Fruit fly (Drosophila melanogaster) whole organism, larva: ENCODE data around the gene PolH.

Source experiments
- noc ChIP-seq: fragments of 200-800 bp; sonication (Bioruptor generic); optimal IDR thresholded peaks from 3 replicates; lab custom pipeline; 2019; ENCODE audit warnings: missing biosample characterization, mild to moderate bottlenecking, missing genetic modification characterization, moderate library complexity

The PolH gene

DNA sequence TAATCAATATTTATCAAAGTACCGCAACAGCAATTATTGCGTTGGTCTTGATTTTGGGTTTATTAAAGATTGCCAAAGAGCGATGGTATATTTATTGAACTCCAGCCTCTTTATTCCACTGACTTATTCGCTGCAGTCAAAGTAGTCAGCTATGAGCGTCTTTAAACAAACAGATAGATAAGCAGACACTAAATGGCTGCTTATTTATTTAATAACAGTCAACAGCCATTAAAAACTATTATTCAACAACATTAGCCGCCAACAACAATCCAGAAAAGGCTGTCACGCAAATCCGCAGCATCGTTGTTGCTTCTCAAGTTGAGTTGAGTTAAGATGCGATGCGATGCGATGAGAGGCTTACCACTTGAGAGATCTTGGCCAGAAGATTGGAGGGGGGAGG lies 32.8 kb downstream of the PolH start:
- TF ChIP-seq noc: no peak

DNA sequence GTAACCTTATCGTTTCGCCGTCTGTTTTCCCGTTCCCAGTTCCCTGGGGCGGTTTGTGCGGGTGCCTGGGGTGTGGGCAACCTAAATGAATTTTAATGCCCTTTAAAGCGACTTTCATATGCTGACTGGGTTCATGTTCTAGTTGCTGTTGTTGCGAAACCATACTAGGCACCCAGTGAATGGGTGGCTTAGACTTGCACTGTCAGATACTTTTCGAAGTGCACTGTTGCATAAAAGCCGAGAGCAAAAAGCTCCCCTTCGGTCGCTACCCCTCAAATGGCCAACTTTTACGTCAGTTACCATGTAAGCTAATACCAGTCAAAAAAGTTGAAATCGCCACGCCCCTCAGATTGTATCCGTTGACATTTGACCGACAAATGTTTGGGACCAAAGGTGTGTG lies 42.1 kb downstream of the PolH start:
- no peak for TF ChIP-seq noc

DNA sequence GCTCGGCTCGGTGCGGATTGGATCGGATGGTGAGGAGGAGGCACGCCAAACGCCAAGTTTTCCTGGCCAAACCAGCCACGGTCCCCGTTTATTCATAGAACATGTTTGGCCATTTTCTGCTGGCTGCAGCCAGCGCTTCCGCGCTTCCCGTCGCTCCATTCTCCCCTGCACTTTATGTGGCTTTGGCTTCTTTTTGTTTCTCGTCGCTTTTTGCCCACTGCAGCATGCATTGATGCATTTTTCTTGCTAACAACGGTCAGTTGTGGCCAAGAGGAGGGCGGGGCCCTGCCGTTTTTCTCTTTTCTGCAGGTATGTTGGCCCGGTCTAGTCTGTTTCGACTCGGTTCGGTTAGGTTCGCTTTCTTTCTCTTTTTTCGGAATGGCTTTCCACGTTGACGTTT lies 45.4 kb downstream of the PolH start:
- no peak for TF ChIP-seq noc

DNA sequence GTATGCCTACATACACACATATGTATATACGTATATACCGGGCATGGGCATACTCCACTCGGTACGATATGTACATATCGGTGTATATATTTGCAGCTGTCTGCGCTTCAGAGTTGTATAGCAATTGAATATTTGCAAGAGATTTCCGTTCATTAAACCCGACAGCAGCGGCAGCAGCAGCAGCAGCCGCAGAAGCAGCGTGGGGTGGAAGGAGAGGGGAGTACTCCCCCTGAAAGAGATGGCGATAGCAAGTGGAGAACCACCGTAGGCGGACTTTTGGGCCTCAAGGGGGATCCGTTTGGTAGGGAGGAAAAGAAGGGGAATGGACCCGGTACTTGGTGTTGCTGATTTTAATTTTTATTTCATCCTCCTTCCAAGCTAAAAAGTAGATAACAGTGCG lies 46.8 kb downstream of the PolH start:
- TF ChIP-seq noc: no peak

DNA sequence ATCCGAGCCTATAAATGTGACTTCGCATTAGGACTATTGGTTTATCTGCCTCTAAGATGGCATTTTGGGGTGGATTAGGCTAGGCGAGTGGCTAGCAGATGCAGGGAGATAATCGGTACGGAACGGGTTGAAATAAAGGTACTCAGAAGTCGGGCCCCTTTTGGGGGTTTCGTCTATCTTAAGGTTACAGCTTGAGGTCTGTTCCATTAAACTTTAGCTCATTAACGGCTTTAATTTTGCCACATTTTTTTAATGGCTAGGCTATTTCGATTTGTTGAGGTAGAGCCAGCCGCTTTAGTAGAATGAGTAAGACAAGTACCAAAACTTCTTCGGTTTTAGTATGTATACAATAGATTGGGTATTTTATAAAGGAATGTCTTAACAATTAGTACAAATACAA lies 47.5 kb downstream of the PolH start:
- no peak for TF ChIP-seq noc

DNA sequence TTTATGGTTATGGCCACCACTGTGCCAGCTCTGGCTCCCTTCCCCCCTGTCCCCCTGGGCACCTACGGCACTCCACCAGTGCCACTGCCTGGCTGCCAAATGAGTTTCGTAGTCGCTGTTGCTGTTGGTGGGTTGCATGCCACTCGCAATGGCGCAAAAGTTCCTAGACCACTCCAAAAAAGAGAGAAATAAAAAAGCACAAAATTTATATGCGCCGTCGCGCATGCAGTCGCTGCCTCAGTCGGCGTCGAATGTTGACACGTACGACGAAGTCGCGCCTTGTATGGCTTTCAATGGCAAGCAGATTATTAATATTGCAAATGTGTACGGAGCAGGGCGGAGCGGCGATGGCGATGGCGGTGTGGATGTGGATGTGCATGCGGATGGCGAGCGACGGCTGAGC lies 47.9 kb downstream of the PolH start:
- TF ChIP-seq noc: no peak

DNA sequence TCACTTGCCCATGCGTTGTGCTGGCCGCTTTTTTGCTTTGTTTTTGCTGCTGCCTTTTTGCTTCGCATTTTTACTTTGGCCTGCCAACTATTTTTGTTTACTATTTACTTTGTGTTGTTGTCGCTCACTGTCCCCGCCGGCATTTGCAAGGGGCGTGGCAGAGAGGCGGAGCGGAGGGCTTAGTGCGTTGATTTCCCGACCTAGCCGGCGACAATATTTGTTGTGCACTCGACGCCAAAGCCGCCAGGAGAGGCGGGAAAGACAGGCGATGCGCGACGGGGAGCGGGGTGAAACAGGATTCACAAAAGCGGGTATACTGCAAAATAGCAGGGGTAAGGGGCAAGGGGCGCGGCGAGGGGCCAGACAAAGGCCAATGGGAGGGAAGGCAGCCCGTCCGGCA lies 48.9 kb downstream of the PolH start:
- TF ChIP-seq noc: no peak

DNA sequence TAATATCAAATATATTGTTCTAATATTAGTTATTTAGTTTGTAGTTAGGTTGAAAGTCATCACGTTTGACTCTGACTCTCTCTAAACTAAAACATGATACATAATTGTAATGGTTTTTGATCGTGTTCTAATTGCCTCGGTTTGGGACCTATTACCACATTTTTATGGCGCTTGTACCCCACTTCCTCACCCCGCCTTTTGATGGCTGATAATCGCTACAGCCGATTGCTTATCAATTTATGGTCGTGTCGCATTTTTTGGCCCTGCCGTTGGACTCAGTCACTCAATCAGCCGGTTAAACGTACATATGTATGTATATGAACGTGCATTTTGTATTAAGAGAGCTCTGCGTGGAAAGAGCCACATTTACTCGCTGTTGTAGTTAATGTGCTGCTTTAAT lies 49.4 kb downstream of the PolH start:
- TF ChIP-seq noc: peak; percentile 87

DNA sequence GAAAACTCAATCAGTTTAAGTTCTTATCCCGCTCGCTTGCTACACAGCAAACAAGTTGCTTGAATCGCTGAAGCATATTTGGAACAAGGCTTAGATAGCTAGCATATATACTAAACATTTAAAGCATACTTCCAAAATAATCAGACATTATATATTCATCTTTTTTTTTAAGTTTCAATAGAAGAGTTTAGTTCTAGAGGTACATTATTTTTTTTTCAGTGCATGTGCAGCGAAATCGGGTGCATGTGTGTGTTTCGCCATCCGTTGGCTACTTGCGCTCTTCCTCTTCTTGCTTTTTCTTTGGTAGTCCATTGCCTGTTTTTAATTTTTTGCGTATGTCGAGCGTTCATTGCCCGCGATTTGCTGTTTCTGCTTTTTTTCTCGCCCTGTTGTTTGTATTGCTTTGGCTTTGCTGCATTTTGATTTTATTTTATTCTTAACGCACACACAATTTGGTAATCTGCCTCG lies 50.3 kb downstream of the PolH start:
- no peak for TF ChIP-seq noc

DNA sequence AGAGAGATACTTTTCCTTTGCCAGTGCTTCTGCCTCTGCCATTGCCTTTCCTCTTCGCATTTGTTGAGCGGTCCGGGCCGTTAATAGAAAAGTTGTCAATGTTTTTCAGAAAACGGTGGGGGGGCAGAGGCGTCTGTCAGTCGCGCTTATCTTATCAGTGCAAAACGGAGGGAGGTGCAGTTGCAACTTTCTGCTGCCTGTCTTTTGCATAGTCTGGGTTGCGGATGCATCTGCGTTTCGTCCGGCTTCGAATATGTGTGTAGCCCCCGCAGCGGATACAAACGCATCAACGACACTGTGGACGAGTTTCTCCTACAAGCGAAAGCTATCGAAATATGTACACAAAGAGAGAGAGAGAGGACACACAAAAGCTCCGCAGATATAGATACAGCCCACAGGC lies 52.0 kb downstream of the PolH start:
- TF ChIP-seq noc: no peak
